Fruit fly (Drosophila melanogaster): Measurements from ENCODE around the gene dyl.

The dyl gene

DNA sequence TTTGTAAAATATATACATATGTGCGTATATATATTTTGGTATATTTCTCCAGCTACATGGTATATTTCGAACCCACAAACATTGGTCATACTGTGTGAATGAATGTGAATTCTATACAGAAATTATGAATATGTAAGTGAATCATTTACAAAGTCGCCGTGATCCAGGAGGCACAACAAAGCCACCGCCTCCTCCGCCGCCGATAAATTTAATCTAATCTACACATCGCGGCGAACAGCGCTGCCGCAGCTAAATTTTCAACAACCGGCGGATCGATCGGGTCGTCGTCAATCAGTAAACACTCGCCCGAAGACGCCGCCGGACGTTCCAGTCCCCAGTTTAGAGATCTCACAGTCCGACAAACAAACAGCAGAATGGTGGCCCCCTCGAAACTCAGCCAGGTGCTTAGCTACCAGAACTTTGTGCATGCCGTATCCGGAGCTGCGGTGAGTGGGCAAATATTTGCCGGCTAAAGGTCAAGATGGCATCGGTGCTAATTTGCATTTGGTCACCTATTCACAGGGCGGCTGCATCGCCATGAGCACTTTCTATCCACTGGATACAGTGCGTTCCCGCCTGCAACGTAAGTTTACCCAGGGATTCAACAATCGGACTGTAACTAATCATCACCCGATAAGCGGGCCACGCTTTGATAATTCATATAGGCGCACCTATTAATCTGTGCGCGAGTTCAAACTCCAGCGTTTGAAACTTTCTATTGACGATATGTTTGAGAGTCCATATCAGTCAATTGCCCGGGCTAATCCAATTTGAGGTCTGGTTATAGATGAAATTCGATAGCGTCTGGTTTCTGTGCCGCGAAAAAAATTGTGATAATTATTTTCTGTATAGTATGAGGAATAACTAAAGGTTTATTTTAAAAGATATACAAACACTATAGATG, 11.4 kb upstream of the dyl start, which contains the start of gene PMP34:
Gene PMP34 (plus strand): TSS at position 79 of the 904 bp plus-strand sequence.
- TF ChIP-seq noc (tag; optimal IDR thresholded peaks at IDR 0.05): no peak

DNA sequence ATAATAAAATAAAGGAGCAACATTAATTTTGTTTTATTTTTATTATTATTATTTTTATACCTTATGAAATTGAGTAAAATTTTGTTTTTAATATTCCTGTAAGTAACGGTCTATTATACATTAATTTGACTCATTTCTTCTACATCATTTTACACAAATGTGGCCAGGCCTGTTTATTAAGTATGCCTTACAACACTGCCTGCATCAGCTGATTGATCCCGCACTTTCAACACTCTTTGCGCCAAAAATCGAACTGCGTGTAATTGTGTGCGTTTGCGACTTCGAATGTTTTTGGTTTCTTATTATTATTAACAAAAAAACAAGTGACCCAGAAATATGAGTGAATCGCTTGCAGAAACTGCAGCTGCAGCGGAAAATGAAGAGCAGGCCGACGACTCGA, 5.8 kb upstream of the dyl start, which contains the start of gene Claspin:
Gene Claspin (plus strand): TSS at position 185 of the 400 bp plus-strand sequence.
- TF ChIP-seq noc (tag; optimal IDR thresholded peaks at IDR 0.05): no peak

DNA sequence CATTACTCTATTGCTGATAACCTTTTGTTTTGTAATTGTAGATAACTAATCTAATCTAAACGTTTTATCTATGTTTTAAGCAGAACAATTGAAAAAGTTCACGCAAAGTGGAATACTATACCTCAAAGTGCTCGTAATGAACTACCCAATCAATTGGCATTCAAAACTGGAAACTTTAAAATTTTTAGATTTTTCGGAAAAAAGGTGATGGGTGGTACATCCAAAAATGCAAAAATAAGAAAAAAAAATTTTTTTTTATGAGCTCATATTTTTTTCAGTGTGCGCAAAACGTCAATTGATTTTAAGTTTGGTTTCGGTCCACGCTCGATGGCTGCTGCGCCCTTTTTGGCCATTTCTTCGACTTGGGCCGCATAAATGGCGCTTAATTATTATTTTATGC, 3.1 kb upstream of the dyl start:
- no peak for TF ChIP-seq noc (tag; optimal IDR thresholded peaks at IDR 0.05)

DNA sequence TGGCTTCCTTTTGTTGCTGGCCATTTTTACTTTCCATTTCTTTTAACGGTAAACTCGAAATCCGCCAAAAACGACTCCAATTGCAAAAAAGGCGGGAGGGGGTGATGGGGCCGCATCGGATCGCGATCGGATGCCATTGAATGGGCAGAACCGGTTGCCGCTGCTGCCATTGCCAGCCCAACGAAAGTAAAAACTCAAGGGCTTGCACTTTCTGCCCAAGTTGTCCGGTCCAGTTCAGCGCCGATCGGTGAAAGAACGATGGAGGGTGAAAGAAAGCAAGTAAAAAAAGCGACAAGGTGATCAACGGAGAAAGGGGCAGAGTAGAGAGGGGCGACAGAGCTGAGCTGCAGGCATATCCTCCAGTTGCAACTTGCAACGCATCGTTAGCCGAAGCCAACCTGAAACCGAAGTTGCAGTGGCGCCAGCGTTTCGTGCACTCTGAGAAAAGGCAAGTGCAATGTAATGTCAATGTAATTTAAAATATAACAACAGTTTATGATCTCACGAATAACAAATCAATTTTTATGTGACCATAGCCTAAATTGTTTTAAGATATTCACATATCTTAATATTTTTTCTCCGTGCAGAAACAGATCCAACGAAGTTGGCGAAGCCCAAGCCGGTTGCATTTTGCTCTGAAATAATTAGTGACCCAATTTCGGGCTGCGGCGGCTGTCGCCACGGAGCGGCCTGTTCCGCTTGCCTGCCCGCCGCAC, 3.1 kb downstream of the dyl start:
- TF ChIP-seq noc (tag; optimal IDR thresholded peaks at IDR 0.05): no peak

DNA sequence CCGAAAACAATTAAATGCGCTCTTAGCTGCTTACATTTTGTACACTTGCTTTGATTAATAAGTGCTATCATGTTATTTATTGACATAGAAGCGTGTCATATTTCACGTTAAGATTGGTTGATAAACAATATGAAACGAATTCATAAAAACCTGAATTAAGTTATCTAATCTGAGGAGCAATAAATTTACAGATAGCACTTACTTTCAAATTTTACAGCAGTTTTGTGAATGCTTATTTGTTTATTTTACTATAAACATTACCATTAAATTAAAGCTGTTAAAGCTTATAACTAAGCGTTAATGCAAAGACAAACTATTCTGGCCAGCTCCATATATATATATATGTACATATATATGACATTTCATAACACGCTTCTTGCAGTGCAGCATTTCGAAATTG, 5.4 kb downstream of the dyl start:
- TF ChIP-seq noc (tag; optimal IDR thresholded peaks at IDR 0.05): no peak

DNA sequence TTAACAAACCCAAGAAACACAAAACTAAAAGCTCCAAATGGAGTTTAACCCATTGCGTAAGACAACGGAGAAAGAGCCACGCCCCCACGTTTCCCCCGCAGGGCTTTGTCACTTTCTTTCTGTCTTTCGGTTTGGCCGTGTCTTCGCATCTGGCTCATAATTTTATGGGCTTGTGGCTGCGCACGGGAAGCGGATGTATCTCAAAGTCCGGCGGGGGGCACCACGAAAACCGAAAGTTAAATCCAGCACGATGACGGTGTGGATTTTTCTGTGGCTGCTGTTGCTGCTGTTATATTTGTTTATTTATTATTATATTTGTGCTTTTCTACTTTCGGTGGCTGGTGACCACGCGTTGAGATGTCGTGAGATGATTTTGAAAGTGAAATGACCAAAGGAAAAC, 10.8 kb downstream of the dyl start:
- no peak for TF ChIP-seq noc (tag; optimal IDR thresholded peaks at IDR 0.05)

DNA sequence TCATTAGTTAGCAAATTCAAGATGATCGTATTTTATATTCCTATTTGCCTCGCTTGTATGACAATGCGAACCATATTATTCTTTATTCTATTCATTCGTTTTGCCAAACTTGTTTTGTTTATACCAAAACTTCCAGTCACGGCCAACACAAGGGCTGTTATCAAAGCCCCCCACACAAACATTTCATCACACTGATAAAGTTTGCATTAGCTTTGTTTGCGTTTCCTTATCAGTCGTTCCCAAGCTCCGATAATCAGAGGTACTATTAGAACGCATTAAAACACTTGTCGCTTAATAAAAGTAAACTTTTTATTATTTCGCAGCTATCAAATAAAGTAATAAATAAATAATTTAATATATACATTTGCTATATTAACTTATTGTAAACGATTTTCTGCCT, 13.8 kb downstream of the dyl start:
- TF ChIP-seq noc (tag; optimal IDR thresholded peaks at IDR 0.05): peak; percentile 28

DNA sequence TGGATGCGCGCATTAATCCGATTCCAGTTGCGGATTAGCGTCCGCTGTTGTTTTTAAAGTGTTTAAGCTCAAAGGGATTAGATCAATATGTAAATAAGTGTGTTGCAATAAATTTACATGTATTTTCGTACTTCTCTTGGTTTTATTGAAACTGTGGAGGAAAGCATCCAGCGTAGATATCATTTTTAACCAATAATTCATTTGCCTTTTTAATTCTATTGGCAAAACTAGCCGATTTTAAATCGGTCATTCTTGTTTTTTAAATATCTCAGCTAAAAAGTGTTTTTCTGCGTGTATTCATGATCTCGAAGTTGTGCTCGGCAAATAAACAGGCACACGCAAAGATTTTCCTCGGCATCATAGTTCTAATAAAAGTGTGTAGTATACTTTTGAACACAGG, 14.2 kb downstream of the dyl start:
- TF ChIP-seq noc (tag; optimal IDR thresholded peaks at IDR 0.05): no peak

DNA sequence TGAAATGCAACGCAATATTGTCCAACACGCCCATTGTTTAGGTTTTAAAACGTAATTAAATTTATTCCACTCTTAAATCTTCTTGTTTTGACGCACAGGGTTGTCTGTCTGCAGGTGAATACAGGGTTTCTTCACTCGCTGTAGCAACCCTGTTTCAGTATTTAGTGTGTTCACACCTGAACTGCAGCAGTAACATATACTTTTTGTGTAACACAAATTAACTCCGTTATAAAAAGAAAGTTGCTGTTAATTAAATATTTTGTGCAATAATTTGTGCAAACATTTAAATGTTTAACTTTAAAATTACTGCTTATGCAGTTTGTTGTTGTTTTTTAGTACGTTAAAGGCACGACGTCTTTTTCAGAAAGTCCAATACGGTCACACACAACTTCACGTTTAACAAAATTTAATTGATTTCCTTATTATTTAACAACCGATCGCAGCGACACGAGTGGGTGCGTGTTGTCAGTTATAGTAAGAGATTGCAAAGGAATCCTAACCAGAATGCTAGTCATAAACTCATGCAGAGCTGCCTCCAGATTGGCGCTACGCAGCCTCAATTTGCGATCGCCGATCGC, 15.3 kb downstream of the dyl start, which contains the start of the genes CG15012 and Fdx2:
Gene CG15012 (minus strand): TSS at position 127 of the 578 bp plus-strand sequence.
Gene Fdx2 (plus strand): TSS at position 363 of the 578 bp plus-strand sequence.
- peak; percentile 26 for TF ChIP-seq noc (tag; optimal IDR thresholded peaks at IDR 0.05)

DNA sequence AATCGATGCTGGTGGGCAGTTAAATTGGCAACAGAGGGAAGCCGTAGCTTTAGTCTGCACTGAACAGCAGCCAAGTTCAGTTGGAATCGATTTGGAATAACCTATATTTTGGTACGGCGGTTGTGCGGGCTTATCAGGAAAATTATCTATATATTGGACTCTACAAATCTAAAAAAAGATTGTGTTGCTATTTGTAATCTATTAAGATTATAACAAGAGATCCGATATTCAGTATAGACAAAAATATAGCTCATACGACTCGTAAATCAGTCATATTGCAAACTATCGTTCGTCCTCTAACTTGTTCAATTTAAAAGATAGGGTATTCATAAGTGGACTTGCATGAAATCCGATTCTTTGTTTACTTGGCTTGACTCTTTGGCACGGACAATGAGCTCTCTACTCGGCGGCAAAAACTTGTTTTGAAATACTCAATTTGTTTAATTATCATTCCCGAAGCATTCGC, 18.9 kb downstream of the dyl start, which contains the start of gene Hexo1:
Gene Hexo1 (plus strand): TSS at position 51 of the 466 bp plus-strand sequence.
- TF ChIP-seq noc (tag; optimal IDR thresholded peaks at IDR 0.05): peak; percentile 75

DNA sequence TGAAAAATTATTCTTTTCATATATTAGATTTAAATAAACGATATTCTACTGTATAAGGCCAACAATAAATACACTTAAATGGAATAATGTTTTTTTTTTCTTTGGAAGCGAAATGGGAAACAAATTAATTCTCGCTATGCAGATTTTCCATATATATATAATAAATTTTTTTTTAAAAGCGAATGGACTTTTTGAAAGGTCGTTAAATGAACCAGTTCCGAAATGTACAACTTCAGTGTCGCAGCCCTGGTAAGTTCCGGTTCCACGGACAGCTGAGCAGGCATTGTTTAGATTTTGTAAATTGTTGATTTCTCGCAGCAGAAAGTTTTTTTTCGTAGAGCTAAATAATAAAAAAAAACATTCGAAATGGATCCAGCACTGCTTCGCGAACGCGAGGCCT, 20.7 kb downstream of the dyl start, which contains the start of gene TfIIEbeta:
Gene TfIIEbeta (plus strand): TSS at position 255 of the 400 bp plus-strand sequence.
- no peak for TF ChIP-seq noc (tag; optimal IDR thresholded peaks at IDR 0.05)

DNA sequence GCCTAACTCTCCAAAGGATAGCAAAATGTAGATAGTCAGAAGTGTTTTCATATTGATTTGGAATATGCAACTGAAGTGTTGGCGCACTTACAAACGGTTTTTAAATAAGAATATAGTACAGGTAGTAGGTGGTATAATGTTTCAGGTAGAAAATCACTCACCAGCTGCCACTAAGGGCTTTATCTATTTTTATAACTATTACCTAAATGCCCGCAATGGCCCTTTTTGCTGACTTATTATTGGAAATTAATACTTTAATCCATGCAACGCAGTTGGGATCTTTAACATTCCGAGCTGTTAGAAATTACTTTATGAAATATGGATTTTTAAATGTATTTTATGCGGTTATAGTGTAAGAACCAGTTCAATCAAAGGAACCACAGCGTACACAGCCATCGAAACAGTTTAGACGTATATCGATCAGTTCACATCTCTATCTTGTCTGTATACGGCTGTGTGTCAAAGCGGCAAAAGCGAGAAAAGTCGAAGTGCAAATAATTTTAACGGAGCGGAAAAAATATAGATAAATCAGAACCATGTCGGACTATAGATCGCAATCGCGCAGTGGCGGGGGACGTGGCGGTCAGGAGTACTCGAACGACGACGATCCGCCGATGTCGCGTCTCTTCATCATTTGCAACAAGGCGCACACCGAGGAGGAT, 24.0 kb downstream of the dyl start, which contains the start of the genes srw and CG1316:
Gene srw (minus strand): TSS at position 51 of the 662 bp plus-strand sequence.
Gene CG1316 (plus strand): TSS at position 424 of the 662 bp plus-strand sequence.
- no peak for TF ChIP-seq noc (tag; optimal IDR thresholded peaks at IDR 0.05)

DNA sequence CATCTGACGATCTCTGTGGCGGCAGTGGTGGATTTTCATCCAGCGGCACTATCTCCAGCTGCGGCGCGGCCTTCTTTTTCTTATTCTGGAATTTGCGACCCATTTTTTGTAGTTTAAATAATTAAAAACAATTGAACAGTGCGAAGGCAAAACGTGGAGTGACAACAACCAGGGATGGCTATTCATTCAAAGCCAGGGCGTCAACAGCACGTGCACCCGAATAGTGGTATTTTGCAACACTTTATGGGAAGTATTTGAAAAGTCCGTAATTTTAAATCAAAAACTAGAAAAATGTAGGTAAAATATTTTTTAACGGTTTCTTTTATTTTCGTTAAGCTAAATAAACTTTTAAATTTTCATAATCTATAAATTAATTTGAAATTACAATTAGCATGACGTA, 24.9 kb downstream of the dyl start, which contains the start of gene CG11583:
Gene CG11583 (minus strand): TSS at position 191 of the 400 bp plus-strand sequence.
- TF ChIP-seq noc (tag; optimal IDR thresholded peaks at IDR 0.05): no peak

DNA sequence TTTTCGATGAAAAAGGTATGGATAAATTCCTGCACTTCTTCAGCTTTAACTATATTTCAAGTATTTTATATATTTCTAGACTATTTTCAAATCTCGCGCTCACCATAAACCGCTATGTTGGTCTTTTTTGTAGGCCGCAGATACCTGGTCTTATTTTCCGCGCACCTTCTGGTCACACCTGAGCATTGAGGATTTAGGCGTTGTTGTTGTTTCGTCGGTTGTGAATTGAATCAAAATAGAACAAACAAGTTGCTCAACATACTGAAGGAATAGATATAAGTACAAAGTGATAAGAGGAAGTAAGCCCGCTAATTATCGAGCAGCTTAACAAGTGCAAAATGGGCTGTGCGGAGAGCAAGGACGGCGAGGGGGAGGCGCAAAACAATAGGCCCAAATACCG, 29.7 kb downstream of the dyl start, which contains the start of gene Ctl1:
Gene Ctl1 (plus strand): TSS at position 167 of the 400 bp plus-strand sequence.
- no peak for TF ChIP-seq noc (tag; optimal IDR thresholded peaks at IDR 0.05)
